Worm (Caenorhabditis elegans) whole organism, midembryonic: Measurements from ENCODE around the gene slfl-5.

Experiments used
- T22C8.4 ChIP-seq: fragments of 200-800 bp; sonication (Bioruptor generic); IDR thresholded peaks from 2 replicates; pipeline ENCODE4 v1.3.6; 2022; ENCODE audit warnings: missing genetic modification characterization, missing compliant biosample characterization
- cog-1 ChIP-seq: sonication (generic microtip); optimal IDR thresholded peaks from 2 replicates; lab custom pipeline; 2016; ENCODE audit warnings: missing genetic modification characterization, missing compliant biosample characterization
- flt-1 ChIP-seq: fragments of 200-800 bp; sonication (Bioruptor generic); IDR thresholded peaks from 2 replicates; pipeline ENCODE4 v1.3.6; 2022; ENCODE audit warnings: missing genetic modification characterization, missing compliant biosample characterization
- klf-2 ChIP-seq: fragments of 200-800 bp; sonication (Bioruptor generic); conservative IDR thresholded peaks from 2 replicates; pipeline ENCODE4 v1.3.6; 2022; ENCODE audit warnings: missing genetic modification reagents, missing genetic modification characterization, missing compliant biosample characterization
- med-1 ChIP-seq: sonication (generic microtip); optimal IDR thresholded peaks from 2 replicates; lab custom pipeline; 2017; ENCODE audit warnings: missing genetic modification characterization, mild to moderate bottlenecking, missing compliant biosample characterization, antibody characterized with exemption, missing genetic modification reagents; ENCODE audit not compliant: insufficient read depth
- ref-1 ChIP-seq: fragments of 200-800 bp; sonication (Bioruptor generic); conservative IDR thresholded peaks from 2 replicates; pipeline ENCODE4 v1.3.6; 2022; ENCODE audit warnings: missing genetic modification reagents, missing genetic modification characterization, missing compliant biosample characterization
- tab-1 ChIP-seq: fragments of 200-800 bp; sonication (Bioruptor generic); IDR thresholded peaks from 2 replicates; pipeline ENCODE4 v1.3.6; 2022; ENCODE audit warnings: missing genetic modification characterization, missing compliant biosample characterization
- ztf-23 ChIP-seq: fragments of 200-800 bp; sonication (Bioruptor generic); IDR thresholded peaks from 2 replicates; pipeline ENCODE4 v1.3.6; 2022; ENCODE audit warnings: missing genetic modification reagents, missing genetic modification characterization, missing compliant biosample characterization
- ztf-29 ChIP-seq: fragments of 200-800 bp; sonication (Bioruptor generic); IDR thresholded peaks from 2 replicates; pipeline ENCODE4 v1.3.6; 2022; ENCODE audit warnings: missing genetic modification reagents, missing genetic modification characterization, missing compliant biosample characterization

slfl-5 gene

DNA sequence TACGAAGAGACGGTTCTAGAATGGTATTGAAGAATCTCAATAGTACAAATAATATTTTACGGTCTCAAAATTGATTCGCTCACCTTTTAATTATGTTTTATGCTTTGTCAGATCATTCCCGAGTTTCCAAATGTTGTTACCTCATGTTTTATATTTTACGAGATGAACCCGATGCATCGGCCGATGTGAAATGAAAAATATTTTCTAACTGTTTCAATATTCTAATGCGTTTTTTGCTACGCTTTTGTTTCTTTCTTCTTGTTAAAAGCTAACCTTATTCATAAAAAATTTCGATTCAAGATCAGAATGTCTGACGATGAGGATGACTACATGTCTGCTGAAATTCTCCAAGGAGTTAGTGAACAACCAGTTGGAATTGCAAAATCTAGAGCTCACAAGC lies 6.2 kb upstream of the slfl-5 start, which contains the start of gene T04H1.5:
TSS of gene T04H1.5 (plus strand) at position 301 of the 400 bp plus-strand sequence.
- TF ChIP-seq T22C8.4 (GFP tag; lab: Robert Waterston, UW): no peak

DNA sequence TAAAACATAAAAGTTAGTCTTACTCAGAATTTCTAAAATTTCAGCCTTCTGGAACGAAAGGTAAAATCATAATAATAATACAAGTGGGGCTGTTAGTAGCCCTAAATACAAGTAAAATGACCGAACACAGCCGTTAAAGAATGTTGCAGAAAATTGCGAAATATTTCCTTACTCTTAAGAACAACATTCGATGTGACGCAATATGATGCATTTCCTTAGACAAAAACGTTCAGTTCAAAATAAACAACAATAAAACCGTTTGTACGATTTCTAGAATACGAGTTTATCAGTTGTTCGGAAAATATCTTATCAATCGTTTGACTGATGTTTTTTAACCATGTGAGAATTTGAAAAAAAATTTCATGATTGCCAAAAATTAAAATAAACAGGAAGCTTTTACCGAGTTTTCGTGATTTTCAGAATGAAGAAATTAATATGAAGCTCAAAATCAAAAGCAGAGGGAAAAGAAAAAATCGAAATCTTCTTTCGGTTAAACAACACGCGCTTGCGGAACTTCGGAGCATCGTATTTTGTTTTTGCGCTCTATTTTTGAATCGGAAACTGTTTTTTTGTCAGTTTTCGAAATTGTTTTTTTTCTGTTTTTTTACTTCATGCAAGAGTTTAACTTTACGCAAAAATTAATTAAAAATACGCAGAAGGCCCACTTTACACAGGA lies 1.1 kb upstream of the slfl-5 start:
- no peak for TF ChIP-seq tab-1 (GFP tag; lab: Robert Waterston, UW)
- TF ChIP-seq ztf-29 (GFP tag; lab: Robert Waterston, UW): no peak
- TF ChIP-seq ref-1: no peak
- TF ChIP-seq flt-1 (GFP tag; lab: Robert Waterston, UW): no peak

DNA sequence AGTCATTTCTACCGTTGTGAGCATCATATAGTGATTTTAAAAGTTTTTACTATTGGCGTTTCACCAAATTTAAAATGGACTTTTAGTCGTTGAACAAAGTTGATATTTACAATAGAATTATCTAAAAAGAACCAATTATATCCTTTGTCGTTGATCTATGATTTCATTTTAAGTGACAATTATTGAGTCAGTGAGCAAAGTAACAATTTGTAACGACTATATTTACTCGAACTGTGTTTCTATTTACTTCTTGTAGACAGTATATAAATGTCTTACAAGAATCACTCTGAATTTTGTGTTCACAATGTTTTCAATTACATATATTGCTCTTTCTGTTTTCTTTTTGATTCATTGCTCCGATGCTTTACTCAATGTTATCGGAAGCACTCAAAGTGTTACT lies 3.7 kb downstream of the slfl-5 start, which contains the start of gene ttr-22:
TSS of gene ttr-22 (plus strand) at position 301 of the 400 bp plus-strand sequence.
- TF ChIP-seq ref-1: no peak
- no peak for TF ChIP-seq cog-1 (tag; lab: Kevin White, UChicago)
- no peak for TF ChIP-seq ztf-23 (GFP tag; lab: Robert Waterston, UW)
- no peak for TF ChIP-seq flt-1 (GFP tag; lab: Robert Waterston, UW)
- TF ChIP-seq klf-2 (GFP tag; lab: Robert Waterston, UW): no peak
- TF ChIP-seq ztf-29 (GFP tag; lab: Robert Waterston, UW): no peak
- TF ChIP-seq tab-1 (GFP tag; lab: Robert Waterston, UW): no peak
- no peak for TF ChIP-seq T22C8.4 (GFP tag; lab: Robert Waterston, UW)
- TF ChIP-seq med-1 (GFP tag; lab: Kevin White, UChicago): no peak

DNA sequence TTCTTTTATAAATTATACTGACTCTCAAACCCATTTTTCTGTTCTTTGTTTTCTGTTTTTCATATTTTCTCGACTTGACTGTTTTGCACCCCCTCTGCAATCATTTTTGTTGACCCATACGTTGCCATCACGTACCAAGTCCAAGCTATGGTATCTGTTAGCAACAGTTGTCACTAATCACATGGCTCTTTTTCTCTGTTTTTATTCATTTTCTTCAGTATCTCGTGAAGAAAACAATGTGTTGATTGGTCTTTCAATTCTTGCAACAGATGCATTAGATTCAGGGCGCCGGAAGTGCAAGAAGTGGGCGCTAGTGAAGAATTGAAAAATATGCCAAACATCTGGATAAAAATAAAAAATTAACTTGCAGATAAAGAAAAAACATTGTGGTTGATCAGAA lies 9.3 kb downstream of the slfl-5 start:
- TF ChIP-seq med-1 (GFP tag; lab: Kevin White, UChicago) (no peak), tab-1 (GFP tag; lab: Robert Waterston, UW) (no peak), klf-2 (GFP tag; lab: Robert Waterston, UW) (no peak), ztf-23 (GFP tag; lab: Robert Waterston, UW) (no peak), ref-1 (no peak), T22C8.4 (GFP tag; lab: Robert Waterston, UW) (no peak)

DNA sequence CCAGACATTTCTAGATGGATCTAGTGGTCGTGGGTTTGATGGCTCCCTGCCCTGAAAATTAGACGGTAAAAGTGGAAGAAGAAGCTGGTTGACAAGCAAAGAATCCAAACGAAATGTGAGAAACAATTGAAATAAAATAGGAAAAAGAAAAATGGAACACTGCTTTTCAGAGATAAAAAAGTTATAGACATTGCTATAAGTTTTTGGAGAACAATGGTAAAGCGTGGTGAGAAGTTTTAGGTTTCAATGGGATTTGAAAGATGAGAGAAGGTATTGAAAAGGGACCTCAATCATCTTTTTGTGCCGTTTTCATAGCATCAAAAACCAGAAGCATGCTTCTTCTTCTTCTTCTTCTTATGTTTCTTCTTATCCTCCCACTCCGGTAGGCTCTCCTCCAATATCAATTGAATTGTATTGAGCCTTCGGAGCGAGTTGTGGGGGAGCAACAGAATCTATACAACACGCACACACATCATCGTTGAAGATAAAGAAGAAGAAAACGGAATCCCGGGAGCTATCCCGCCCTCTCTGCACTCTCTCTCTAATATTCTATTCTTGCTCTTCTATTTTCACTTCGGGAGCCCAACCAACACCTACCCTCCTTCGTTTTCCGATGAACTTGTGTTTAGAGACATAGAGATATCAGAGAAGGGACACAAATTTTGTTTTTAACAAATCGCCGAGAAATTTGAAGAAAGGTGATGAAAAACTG lies 10.4 kb downstream of the slfl-5 start, which contains the start of gene myo-3:
TSS of gene myo-3 (minus strand) at position 51 of the 712 bp plus-strand sequence.
- TF ChIP-seq ztf-29 (GFP tag; lab: Robert Waterston, UW): no peak
- TF ChIP-seq T22C8.4 (GFP tag; lab: Robert Waterston, UW): no peak
- no peak for TF ChIP-seq klf-2 (GFP tag; lab: Robert Waterston, UW)
- no peak for TF ChIP-seq med-1 (GFP tag; lab: Kevin White, UChicago)

DNA sequence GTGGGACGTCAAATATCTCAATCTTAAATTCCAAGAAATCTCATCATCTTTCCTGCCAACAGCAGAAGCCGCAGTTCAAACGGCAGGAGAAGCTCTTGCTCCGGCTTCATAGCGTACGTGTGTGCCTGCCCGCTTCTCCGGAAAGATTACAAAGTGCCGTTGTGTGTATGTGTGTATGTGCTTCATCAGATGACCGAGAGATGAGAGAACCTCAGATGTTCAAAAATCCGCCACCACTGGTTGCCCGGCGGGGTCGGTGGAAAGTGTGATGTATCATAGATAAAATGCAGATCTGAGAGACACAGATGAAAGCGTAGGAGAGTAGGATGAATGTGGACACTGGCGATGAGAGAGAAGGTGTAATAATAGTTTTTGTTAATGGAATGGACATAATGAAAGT lies 11.4 kb downstream of the slfl-5 start:
- no peak for TF ChIP-seq flt-1 (GFP tag; lab: Robert Waterston, UW)
- TF ChIP-seq ztf-23 (GFP tag; lab: Robert Waterston, UW): no peak
- TF ChIP-seq tab-1 (GFP tag; lab: Robert Waterston, UW): no peak
- no peak for TF ChIP-seq med-1 (GFP tag; lab: Kevin White, UChicago)
- TF ChIP-seq cog-1 (tag; lab: Kevin White, UChicago): no peak
- no peak for TF ChIP-seq klf-2 (GFP tag; lab: Robert Waterston, UW)
- no peak for TF ChIP-seq ref-1
- no peak for TF ChIP-seq ztf-29 (GFP tag; lab: Robert Waterston, UW)
- TF ChIP-seq T22C8.4 (GFP tag; lab: Robert Waterston, UW): no peak

DNA sequence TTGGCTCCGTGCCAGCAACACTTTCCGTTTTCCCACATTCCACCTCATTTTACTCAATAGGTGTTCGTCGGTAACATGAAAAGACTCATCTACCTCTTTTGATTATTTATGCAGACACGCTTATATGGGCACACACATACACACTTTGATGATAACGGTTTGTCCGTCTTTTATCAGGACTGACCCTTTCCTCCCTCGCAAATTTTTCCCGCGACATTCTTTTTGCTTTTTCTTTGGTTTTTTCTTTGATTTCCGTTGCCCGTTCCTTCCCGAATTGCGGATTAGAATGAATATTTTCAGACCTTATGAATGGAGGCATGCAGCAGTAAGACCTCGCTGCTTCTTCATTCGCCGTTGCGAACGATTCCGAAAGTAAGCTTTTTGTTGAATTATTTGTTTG lies 31.8 kb downstream of the slfl-5 start, which contains the start of gene vab-8:
TSS of gene vab-8 (plus strand) at position 301 of the 400 bp plus-strand sequence.
- TF ChIP-seq tab-1 (GFP tag; lab: Robert Waterston, UW): no peak
- no peak for TF ChIP-seq ztf-23 (GFP tag; lab: Robert Waterston, UW)
- no peak for TF ChIP-seq cog-1 (tag; lab: Kevin White, UChicago)
- TF ChIP-seq klf-2 (GFP tag; lab: Robert Waterston, UW): no peak
- TF ChIP-seq med-1 (GFP tag; lab: Kevin White, UChicago): no peak
- TF ChIP-seq ztf-29 (GFP tag; lab: Robert Waterston, UW): no peak
- TF ChIP-seq flt-1 (GFP tag; lab: Robert Waterston, UW): no peak
- TF ChIP-seq ref-1: no peak
- TF ChIP-seq T22C8.4 (GFP tag; lab: Robert Waterston, UW): no peak

DNA sequence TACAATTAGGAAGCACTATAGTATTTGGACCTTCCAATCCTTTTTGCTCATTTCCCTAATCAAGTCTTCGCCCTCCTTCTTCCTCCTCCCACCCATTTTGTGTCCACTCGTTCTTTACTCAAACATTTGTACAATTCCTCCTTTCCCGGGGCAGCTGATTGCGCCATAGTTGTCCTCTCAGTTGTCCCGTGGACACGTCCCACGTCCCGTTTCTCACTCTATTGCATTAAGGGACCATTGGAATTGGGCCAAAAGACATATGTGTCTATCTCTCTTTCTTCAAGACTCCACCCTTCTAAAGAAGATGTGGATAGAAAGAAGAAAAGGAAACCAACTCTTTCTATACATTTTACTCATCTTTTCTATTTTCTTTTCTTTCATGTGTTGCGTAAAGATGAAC lies 33.8 kb downstream of the slfl-5 start:
- TF ChIP-seq tab-1 (GFP tag; lab: Robert Waterston, UW) (no peak), ztf-29 (GFP tag; lab: Robert Waterston, UW) (no peak), ztf-23 (GFP tag; lab: Robert Waterston, UW) (no peak), T22C8.4 (GFP tag; lab: Robert Waterston, UW) (no peak)

DNA sequence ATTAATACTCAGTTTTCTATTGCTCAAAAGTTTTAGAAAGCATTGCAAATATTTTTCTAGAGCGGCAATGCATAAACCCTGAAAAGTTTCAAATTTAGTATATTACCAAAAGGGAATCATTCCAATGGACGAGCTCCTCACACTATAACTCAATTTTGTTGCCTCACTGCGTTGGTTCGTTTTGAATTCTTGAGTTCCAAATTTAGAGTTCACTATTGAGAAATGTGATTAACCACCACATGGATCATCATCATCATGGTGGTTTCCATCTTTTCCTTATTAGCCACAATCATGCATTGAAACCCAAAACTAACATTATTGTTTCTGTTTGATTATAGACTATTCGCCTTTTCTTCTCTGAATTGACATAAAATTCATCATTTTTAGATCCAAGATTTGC lies 34.9 kb downstream of the slfl-5 start:
- TF ChIP-seq ztf-23 (GFP tag; lab: Robert Waterston, UW) (no peak), tab-1 (GFP tag; lab: Robert Waterston, UW) (no peak), flt-1 (GFP tag; lab: Robert Waterston, UW) (no peak), med-1 (GFP tag; lab: Kevin White, UChicago) (no peak), cog-1 (tag; lab: Kevin White, UChicago) (no peak), ztf-29 (GFP tag; lab: Robert Waterston, UW) (no peak), ref-1 (no peak), T22C8.4 (GFP tag; lab: Robert Waterston, UW) (no peak), klf-2 (GFP tag; lab: Robert Waterston, UW) (no peak)
